Fruit fly (Drosophila melanogaster): Measurements from ENCODE around the gene CG4213.

Gene CG4213

DNA sequence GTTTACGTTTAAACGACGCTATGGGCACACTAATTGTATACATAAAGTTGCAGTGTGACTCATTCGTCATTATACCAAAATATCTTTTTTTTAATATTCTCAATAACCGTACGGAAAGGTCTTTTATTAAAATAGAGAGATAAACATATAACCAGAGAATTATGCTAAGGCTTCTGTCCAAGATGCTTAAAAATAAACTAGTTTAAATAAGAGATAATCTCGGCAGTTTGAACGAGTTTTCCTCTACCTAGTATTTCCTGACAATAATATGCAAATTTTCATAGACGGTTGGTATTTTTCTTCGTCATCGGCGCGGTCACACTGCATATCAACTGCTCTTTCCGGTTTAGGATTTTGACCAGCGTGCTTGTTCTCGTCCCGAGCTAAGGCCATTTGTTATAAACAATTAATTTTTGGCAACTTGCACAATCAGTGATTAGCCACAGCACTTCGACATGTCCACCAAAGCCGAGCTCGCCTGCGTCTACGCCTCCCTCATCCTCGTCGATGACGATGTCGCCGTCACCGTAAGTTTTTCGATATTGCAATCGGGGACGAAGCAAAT is 17.7 kb upstream of the CG4213 start, which contains the start of the genes CG13690 and RpLP1 (continued):
- TF ChIP-seq CG17612 (GFP tag; IDR thresholded peaks at IDR 0.05) (no peak; the same call in 1 of the 2 replicates), oc (tag; optimal IDR thresholded peaks at IDR 0.05) (peak; percentile 0), Doc3 (GFP tag; IDR thresholded peaks at IDR 0.05; ENCODE audit: partially characterized antibody) (no peak), Ets97D (GFP tag; optimal IDR thresholded peaks at IDR 0.05) (peak; percentile 99), Mad (GFP tag; optimal IDR thresholded peaks at IDR 0.05) (peak; percentile 22), stc (GFP tag; IDR thresholded peaks at IDR 0.05) (no peak), insv (GFP tag; optimal IDR thresholded peaks at IDR 0.05) (peak in 1 of 2 experiments; percentile 60), CG10462 (GFP tag; optimal IDR thresholded peaks at IDR 0.05) (peak; percentile 36), slou (GFP tag; optimal IDR thresholded peaks at IDR 0.05) (peak; percentile 39), E2f1 (GFP tag; IDR thresholded peaks at IDR 0.05) (0 out of 2 replicates have a peak, but pooled peaks have one; percentile 16), ERR (GFP tag; optimal IDR thresholded peaks at IDR 0.05) (no peak), CG11085 (GFP tag; IDR thresholded peaks at IDR 0.05) (peak; percentile 45; the same call in 1 of the 2 replicates), CG12942 (GFP tag; optimal IDR thresholded peaks at IDR 0.05) (no peak), chinmo (GFP tag; IDR thresholded peaks at IDR 0.05; ENCODE audit: partially characterized antibody) (no peak), Chrac-16 (GFP tag; optimal IDR thresholded peaks at IDR 0.05) (peak; percentile 28), Hand (GFP tag; optimal IDR thresholded peaks at IDR 0.05) (peak; percentile 81), Drgx (GFP tag; IDR thresholded peaks at IDR 0.05) (no peak), corto (GFP tag; optimal IDR thresholded peaks at IDR 0.05) (peak; percentile 8), CG8290 (GFP tag; optimal IDR thresholded peaks at IDR 0.05) (peak; percentile 56), CG8290 (tag; optimal IDR thresholded peaks at IDR 0.05) (peak; percentile 41 to 85), Ada2b (GFP tag; IDR thresholded peaks at IDR 0.05) (no peak), mirr (GFP tag; optimal IDR thresholded peaks at IDR 0.05) (peak; percentile 77), scrt (GFP tag; optimal IDR thresholded peaks at IDR 0.05) (peak; percentile 81), CG18476 (GFP tag; optimal IDR thresholded peaks at IDR 0.05) (peak; percentile 15), CG2712 (tag; optimal IDR thresholded peaks at IDR 0.05) (peak; percentile 82), grau (tag; optimal IDR thresholded peaks at IDR 0.05) (peak; percentile 74), HmgD (GFP tag; optimal IDR thresholded peaks at IDR 0.05) (peak; percentile 51), CG5245 (GFP tag; optimal IDR thresholded peaks at IDR 0.05) (no peak), pros (GFP tag; optimal IDR thresholded peaks at IDR 0.05) (no peak), CG11560 (tag; IDR thresholded peaks at IDR 0.05) (no peak), CG7271 (tag; optimal IDR thresholded peaks at IDR 0.05) (peak; percentile 91), B-H1 (GFP tag; IDR thresholded peaks at IDR 0.05) (peak; percentile 35; the same call in 1 of the 3 replicates), Bgb (GFP tag; IDR thresholded peaks at IDR 0.05; ENCODE audit: partially characterized antibody) (peak; percentile 25; the same call in 1 of the 2 replicates), chn (GFP tag; optimal IDR thresholded peaks at IDR 0.05) (peak; percentile 55), CG7928 (GFP tag; optimal IDR thresholded peaks at IDR 0.05) (peak; percentile 68), CG14965 (GFP tag; optimal IDR thresholded peaks at IDR 0.05; ENCODE audit: borderline replicate concordance) (no peak), tap (tag; optimal IDR thresholded peaks at IDR 0.05) (peak; percentile 73), fd96Cb (tag; optimal IDR thresholded peaks at IDR 0.05) (no peak), CG17912 (GFP tag; optimal IDR thresholded peaks at IDR 0.05) (peak; percentile 87), danr (GFP tag; IDR thresholded peaks at IDR 0.05) (no peak), lab (GFP tag; optimal IDR thresholded peaks at IDR 0.05) (peak; percentile 92), Dll (GFP tag; IDR thresholded peaks at IDR 0.05; ENCODE audit: partially characterized antibody) (0 out of 4 replicates have a peak, but pooled peaks have one; percentile 42), Tbp (GFP tag; optimal IDR thresholded peaks at IDR 0.05) (peak; percentile 45), Lhr (GFP tag; optimal IDR thresholded peaks at IDR 0.05) (peak; percentile 84), CG17829 (tag; optimal IDR thresholded peaks at IDR 0.05) (peak; percentile 78), CG6654 (GFP tag; optimal IDR thresholded peaks at IDR 0.05) (peak; percentile 54), crc (GFP tag; optimal IDR thresholded peaks at IDR 0.05) (peak; percentile 52), NK7.1 (GFP tag; optimal IDR thresholded peaks at IDR 0.05) (peak; percentile 54), hth (optimal IDR thresholded peaks at IDR 0.05) (no peak), CG34376 (GFP tag; optimal IDR thresholded peaks at IDR 0.05) (peak; percentile 96)

Data from whole organism, embryonic.